Fruit fly (Drosophila melanogaster): Measurements from ENCODE around the gene p38c.

Gene p38c

DNA sequence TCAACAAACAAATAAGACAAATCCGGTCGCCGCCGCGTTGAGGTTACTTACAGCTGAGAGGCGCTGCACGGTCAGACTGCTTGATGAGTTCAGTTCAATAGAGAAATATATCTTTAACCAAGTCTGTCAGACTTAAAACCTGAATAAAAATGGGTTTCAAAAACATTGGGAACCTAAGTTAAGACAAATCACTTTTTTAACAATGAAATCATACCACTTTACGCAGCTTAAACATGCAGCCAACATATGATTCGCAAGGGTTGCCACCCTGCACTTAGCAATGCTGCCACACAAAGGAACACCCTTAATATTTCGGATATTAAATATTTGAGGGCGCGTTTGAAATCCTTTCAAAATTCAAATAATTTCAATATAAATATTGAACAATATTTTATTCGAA, 38.6 kb upstream of the p38c start, which contains the start of gene CG5515 (continued):
- TF ChIP-seq ato (GFP tag; IDR thresholded peaks at IDR 0.05; ENCODE audit: partially characterized antibody) = peak; percentile 43; the same call in 1 of the 2 replicates
- no peak for TF ChIP-seq CkIIα-i1 (GFP tag; IDR thresholded peaks at IDR 0.05)
- TF ChIP-seq CG7839 (tag; optimal IDR thresholded peaks at IDR 0.05) = peak; percentile 64
- TF ChIP-seq CG6683 (GFP tag; optimal IDR thresholded peaks at IDR 0.05) = peak; percentile 27
- TF ChIP-seq CG8359 (GFP tag; optimal IDR thresholded peaks at IDR 0.05; ENCODE audit: borderline replicate concordance) = no peak
- TF ChIP-seq CG31388 (GFP tag; optimal IDR thresholded peaks at IDR 0.05) = no peak
- peak; percentile 65 for TF ChIP-seq CG18619 (GFP tag; optimal IDR thresholded peaks at IDR 0.05)
- TF ChIP-seq CG17568 (GFP tag; optimal IDR thresholded peaks at IDR 0.05) = no peak
- peak; percentile 71; the same call in 1 of the 2 replicates for TF ChIP-seq Nf-YA (GFP tag; IDR thresholded peaks at IDR 0.05)
- no peak for TF ChIP-seq fd102C (GFP tag; optimal IDR thresholded peaks at IDR 0.05)
- no peak for TF ChIP-seq CG3838 (GFP tag; optimal IDR thresholded peaks at IDR 0.05)
- no peak for TF ChIP-seq CG2129 (GFP tag; IDR thresholded peaks at IDR 0.05; ENCODE audit: partially characterized antibody)
- peak; percentile 73 to 79 for TF ChIP-seq chif (GFP tag; optimal IDR thresholded peaks at IDR 0.05)
- TF ChIP-seq tx (GFP tag; optimal IDR thresholded peaks at IDR 0.05) = peak; percentile 79
- peak; percentile 51 for TF ChIP-seq emc (GFP tag; optimal IDR thresholded peaks at IDR 0.05)
- peak; percentile 80 for TF ChIP-seq CG7786 (GFP tag; optimal IDR thresholded peaks at IDR 0.05)
- TF ChIP-seq Mrtf (GFP tag; IDR thresholded peaks at IDR 0.05) = peak; percentile 73
- peak; percentile 12 for TF ChIP-seq D19B (GFP tag; optimal IDR thresholded peaks at IDR 0.05)
- peak; percentile 80 for TF ChIP-seq CG14860 (GFP tag; IDR thresholded peaks at IDR 0.05; ENCODE audit: partially characterized antibody)
- TF ChIP-seq unc-4 (GFP tag; IDR thresholded peaks at IDR 0.05; ENCODE audit: partially characterized antibody) = peak; percentile 58
- TF ChIP-seq twi (tag; optimal IDR thresholded peaks at IDR 0.05) = peak; percentile 41
- TF ChIP-seq fd3F (GFP tag; optimal IDR thresholded peaks at IDR 0.05) = peak; percentile 68
- peak; percentile 50 for TF ChIP-seq CrebB (tag; optimal IDR thresholded peaks at IDR 0.05)
- no peak for TF ChIP-seq ac (GFP tag; optimal IDR thresholded peaks at IDR 0.05)
- TF ChIP-seq sr (GFP tag; IDR thresholded peaks at IDR 0.05) = peak; percentile 45; the same call in 1 of the 3 replicates
- peak; percentile 76 for TF ChIP-seq CG3163 (GFP tag; optimal IDR thresholded peaks at IDR 0.05)
- TF ChIP-seq CG30403 (GFP tag; optimal IDR thresholded peaks at IDR 0.05) = peak; percentile 87
- TF ChIP-seq Meics (GFP tag; optimal IDR thresholded peaks at IDR 0.05) = peak; percentile 58
- TF ChIP-seq stc (GFP tag; IDR thresholded peaks at IDR 0.05) = peak; percentile 69
- TF ChIP-seq Taf1 (GFP tag; IDR thresholded peaks at IDR 0.05) = peak; percentile 64; the same call in 1 of the 2 replicates
- TF ChIP-seq CG9437 (GFP tag; optimal IDR thresholded peaks at IDR 0.05) = peak; percentile 35
- TF ChIP-seq Tbp (GFP tag; optimal IDR thresholded peaks at IDR 0.05) = no peak
- peak; percentile 88 for TF ChIP-seq lilli (GFP tag; optimal IDR thresholded peaks at IDR 0.05)
- TF ChIP-seq sens-2 (GFP tag; IDR thresholded peaks at IDR 0.05) = peak; percentile 48; the same call in 1 of the 2 replicates
- peak; percentile 71; the same call in 2 of the 3 replicates for TF ChIP-seq CG6791 (GFP tag; IDR thresholded peaks at IDR 0.05; ENCODE audit: partially characterized antibody)
- peak; percentile 77 for TF ChIP-seq CG8924 (tag; optimal IDR thresholded peaks at IDR 0.05)
- peak; percentile 49 for TF ChIP-seq fd96Cb (tag; optimal IDR thresholded peaks at IDR 0.05)
- TF ChIP-seq dmrt11E (tag; optimal IDR thresholded peaks at IDR 0.05) = peak; percentile 82
- TF ChIP-seq ham (GFP tag; IDR thresholded peaks at IDR 0.05) = peak; percentile 54; the same call in 1 of the 2 replicates
- peak; percentile 84 for TF ChIP-seq CG10979 (tag; optimal IDR thresholded peaks at IDR 0.05)
- TF ChIP-seq ewg (GFP tag; optimal IDR thresholded peaks at IDR 0.05) = peak; percentile 62
- TF ChIP-seq her (GFP tag; optimal IDR thresholded peaks at IDR 0.05) = peak; percentile 48
- peak; percentile 46 for TF ChIP-seq CG9797 (GFP tag; optimal IDR thresholded peaks at IDR 0.05)
- TF ChIP-seq ase (GFP tag; IDR thresholded peaks at IDR 0.05) = peak; percentile 83
- no peak for TF ChIP-seq ash1 (GFP tag; optimal IDR thresholded peaks at IDR 0.05)
- TF ChIP-seq CG15514 (GFP tag; optimal IDR thresholded peaks at IDR 0.05) = peak; percentile 45
- peak; percentile 75 to 77 for TF ChIP-seq Pdp1 (GFP tag; optimal IDR thresholded peaks at IDR 0.05)
- TF ChIP-seq CG17359 (tag; optimal IDR thresholded peaks at IDR 0.05) = peak; percentile 50
- TF ChIP-seq Bdp1 (GFP tag; optimal IDR thresholded peaks at IDR 0.05) = peak; percentile 76

Measured in whole organism, embryonic.